Fruit fly (Drosophila melanogaster): ENCODE results near the gene Arp5.

Arp5 gene

dm6 chr3R:18235879-18236278 is 50.6 kb downstream of the Arp5 start, which contains the start of gene repo (continued):
- TF ChIP-seq tll (GFP tag; optimal IDR thresholded peaks at IDR 0.05), result peak in 1 of 2 experiments; percentile 51
- no peak for TF ChIP-seq sim (GFP tag; IDR thresholded peaks at IDR 0.05)
- no peak for TF ChIP-seq CG1024 (GFP tag; IDR thresholded peaks at IDR 0.05)
- no peak for TF ChIP-seq E2f2 (GFP tag; IDR thresholded peaks at IDR 0.05)
- no peak for TF ChIP-seq CG42726 (GFP tag; IDR thresholded peaks at IDR 0.05; ENCODE audit: partially characterized antibody)
- TF ChIP-seq ranshi (GFP tag; IDR thresholded peaks at IDR 0.05), result no peak
- no peak for TF ChIP-seq CG12659 (GFP tag; optimal IDR thresholded peaks at IDR 0.05)
- TF ChIP-seq Bdp1 (GFP tag; optimal IDR thresholded peaks at IDR 0.05), result no peak
- TF ChIP-seq CG4404 (GFP tag; IDR thresholded peaks at IDR 0.05), result no peak
- no peak for TF ChIP-seq fd3F (GFP tag; optimal IDR thresholded peaks at IDR 0.05)
- no peak for TF ChIP-seq CG9932 (GFP tag; IDR thresholded peaks at IDR 0.05)
- no peak for TF ChIP-seq D19A (tag; optimal IDR thresholded peaks at IDR 0.05)
- TF ChIP-seq slbo (GFP tag; IDR thresholded peaks at IDR 0.05), result no peak
- no peak for TF ChIP-seq corto (GFP tag; optimal IDR thresholded peaks at IDR 0.05)
- no peak for TF ChIP-seq CG3726 (GFP tag; IDR thresholded peaks at IDR 0.05)
- no peak for TF ChIP-seq pho (GFP tag; optimal IDR thresholded peaks at IDR 0.05)
- no peak for TF ChIP-seq Lhr (GFP tag; optimal IDR thresholded peaks at IDR 0.05)
- TF ChIP-seq Jarid2 (GFP tag; optimal IDR thresholded peaks at IDR 0.05), result peak; percentile 47
- no peak for TF ChIP-seq ERR (GFP tag; optimal IDR thresholded peaks at IDR 0.05)
- peak; percentile 27; the same call in 1 of the 2 replicates for TF ChIP-seq bbx (GFP tag; IDR thresholded peaks at IDR 0.05; ENCODE audit: partially characterized antibody)
- no peak for TF ChIP-seq zfh2 (GFP tag; optimal IDR thresholded peaks at IDR 0.05)
- 0 out of 3 replicates have a peak, but pooled peaks have one; percentile 25 for TF ChIP-seq otp (GFP tag; IDR thresholded peaks at IDR 0.05)
- no peak for TF ChIP-seq gce (GFP tag; IDR thresholded peaks at IDR 0.05)
- no peak for TF ChIP-seq Aef1 (GFP tag; IDR thresholded peaks at IDR 0.05)
- no peak for TF ChIP-seq Myb (GFP tag; optimal IDR thresholded peaks at IDR 0.05)
- TF ChIP-seq CG16813 (GFP tag; IDR thresholded peaks at IDR 0.05; ENCODE audit: partially characterized antibody), result no peak
- TF ChIP-seq Nf-YB (GFP tag; optimal IDR thresholded peaks at IDR 0.05), result peak; percentile 99
- TF ChIP-seq CG6272 (GFP tag; IDR thresholded peaks at IDR 0.05), result no peak
- no peak for TF ChIP-seq CoRest (tag; optimal IDR thresholded peaks at IDR 0.05)
- TF ChIP-seq CG32772 (GFP tag; IDR thresholded peaks at IDR 0.05), result peak; percentile 36; the same call in 1 of the 2 replicates
- no peak for TF ChIP-seq gem (tag; optimal IDR thresholded peaks at IDR 0.05)
- TF ChIP-seq CG13624 (GFP tag; optimal IDR thresholded peaks at IDR 0.05), result no peak
- TF ChIP-seq B-H2 (GFP tag; optimal IDR thresholded peaks at IDR 0.05), result no peak
- TF ChIP-seq CG17328 (GFP tag; IDR thresholded peaks at IDR 0.05), result no peak
- TF ChIP-seq Dad (GFP tag; optimal IDR thresholded peaks at IDR 0.05), result no peak
- TF ChIP-seq CG9609 (GFP tag; optimal IDR thresholded peaks at IDR 0.05), result no peak
- no peak for TF ChIP-seq Gsc (GFP tag; IDR thresholded peaks at IDR 0.05)
- TF ChIP-seq CG17186 (GFP tag; optimal IDR thresholded peaks at IDR 0.05), result no peak
- no peak for TF ChIP-seq Abd-B (GFP tag; optimal IDR thresholded peaks at IDR 0.05)
- TF ChIP-seq zen2 (GFP tag; IDR thresholded peaks at IDR 0.05; ENCODE audit: partially characterized antibody), result no peak
- no peak for TF ChIP-seq tgo (GFP tag; IDR thresholded peaks at IDR 0.05)
- no peak for TF ChIP-seq pb (GFP tag; optimal IDR thresholded peaks at IDR 0.05)
- no peak for TF ChIP-seq CG3995 (GFP tag; optimal IDR thresholded peaks at IDR 0.05)
- no peak for TF ChIP-seq hth (optimal IDR thresholded peaks at IDR 0.05)
- no peak for TF ChIP-seq dmrt11E (tag; optimal IDR thresholded peaks at IDR 0.05)
- no peak for TF ChIP-seq CG7786 (GFP tag; optimal IDR thresholded peaks at IDR 0.05)
- TF ChIP-seq gcm (GFP tag; optimal IDR thresholded peaks at IDR 0.05), result peak; percentile 93
- peak; percentile 12 for TF ChIP-seq CG5180 (GFP tag; optimal IDR thresholded peaks at IDR 0.05)
- no peak for TF ChIP-seq lilli (GFP tag; optimal IDR thresholded peaks at IDR 0.05)
- TF ChIP-seq CG5953 (GFP tag; IDR thresholded peaks at IDR 0.05), result no peak
- TF ChIP-seq CG7963 (GFP tag; IDR thresholded peaks at IDR 0.05; ENCODE audit: partially characterized antibody), result no peak
- peak; percentile 37 for TF ChIP-seq zen (tag; optimal IDR thresholded peaks at IDR 0.05)
